Fruit fly (Drosophila melanogaster): ENCODE data around the gene eys.

The eys gene

DNA sequence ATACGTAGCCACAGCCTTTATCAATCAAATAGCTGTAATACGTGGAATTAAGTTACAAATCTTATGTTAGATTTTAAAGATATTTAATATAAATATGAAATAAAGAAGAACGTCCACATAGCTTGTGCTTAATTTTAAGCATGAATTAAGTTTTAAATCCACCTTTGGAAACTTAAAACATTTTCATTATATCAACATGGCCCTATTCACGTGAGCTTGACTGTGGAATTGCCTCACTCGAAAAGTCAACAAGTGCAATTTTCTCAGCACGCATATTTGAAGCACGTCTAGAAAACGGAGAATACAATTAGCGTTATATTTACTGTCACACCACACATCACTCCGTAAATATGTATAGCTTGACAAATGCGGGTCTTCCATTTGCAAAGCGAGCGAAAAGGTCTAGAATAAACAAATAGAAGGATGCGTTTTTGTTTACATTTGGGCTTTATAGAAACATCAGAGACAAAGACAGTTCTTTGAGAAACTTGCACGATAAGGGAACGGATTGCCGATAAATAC is 52.2 kb downstream of the eys start:
- TF ChIP-seq noc (tag; optimal IDR thresholded peaks at IDR 0.05) = peak; percentile 93

dm6 chr2L:2364200-2364754 is 52.8 kb downstream of the eys start:
- TF ChIP-seq noc (tag; optimal IDR thresholded peaks at IDR 0.05) = no peak

DNA sequence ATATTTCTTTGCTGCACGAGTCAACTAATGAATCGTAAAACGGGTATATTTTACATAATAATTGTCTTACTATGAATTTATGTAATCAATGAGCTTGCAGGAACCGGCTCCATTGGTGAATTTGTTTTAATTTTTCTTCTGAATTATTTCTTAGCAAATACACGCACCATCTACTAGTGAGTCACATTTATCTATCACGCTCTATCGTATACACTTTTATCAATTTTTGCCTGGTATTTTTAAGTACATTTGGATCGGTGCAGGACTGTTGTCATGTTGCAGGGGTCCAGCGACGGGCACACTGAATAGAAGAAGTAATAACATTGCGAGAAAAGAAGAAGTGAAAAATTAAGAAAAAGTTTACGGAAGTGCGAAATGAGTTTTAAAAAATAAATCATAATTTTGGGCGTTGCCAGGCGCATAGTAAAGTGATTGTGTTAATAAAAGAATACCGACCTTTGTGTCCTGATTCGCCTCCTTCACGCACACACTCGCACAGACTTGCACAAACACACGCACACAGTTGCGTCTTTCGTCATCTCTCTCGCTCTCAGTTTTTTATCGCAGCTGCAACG is 53.7 kb downstream of the eys start, which contains the start of the genes Rab5 and Axud1:
Gene Rab5 (minus strand): TSS at position 197 of the 575 bp plus-strand sequence.
Gene Axud1 (plus strand): TSS at position 269 of the 575 bp plus-strand sequence.
- TF ChIP-seq noc (tag; optimal IDR thresholded peaks at IDR 0.05) = no peak

DNA sequence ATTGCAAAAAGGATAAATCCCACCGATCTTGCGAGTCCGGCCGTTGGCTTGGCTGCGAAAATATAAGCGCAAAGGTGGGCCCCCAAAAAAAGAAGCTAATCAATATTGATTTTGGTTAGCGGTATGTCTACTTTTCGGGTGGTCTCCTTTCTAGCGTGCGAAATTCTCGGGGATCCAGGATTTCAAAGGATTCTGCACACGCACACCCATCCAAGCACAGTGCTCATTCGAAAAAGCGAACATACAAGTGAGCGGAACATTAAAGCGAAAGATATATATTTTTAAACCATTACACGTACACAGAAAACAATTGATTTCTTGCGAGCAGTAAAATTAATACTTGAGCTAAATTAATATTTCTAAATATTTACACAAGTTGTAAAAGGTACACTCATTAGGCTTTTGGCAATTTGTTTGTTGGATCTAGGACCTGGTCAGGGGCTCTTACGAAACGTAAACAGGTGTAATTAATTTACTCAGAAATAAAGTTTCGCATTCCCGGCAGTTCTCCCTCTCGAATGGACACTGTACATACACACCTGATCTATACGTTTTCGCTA is 54.3 kb downstream of the eys start:
- TF ChIP-seq noc (tag; optimal IDR thresholded peaks at IDR 0.05) = no peak

DNA sequence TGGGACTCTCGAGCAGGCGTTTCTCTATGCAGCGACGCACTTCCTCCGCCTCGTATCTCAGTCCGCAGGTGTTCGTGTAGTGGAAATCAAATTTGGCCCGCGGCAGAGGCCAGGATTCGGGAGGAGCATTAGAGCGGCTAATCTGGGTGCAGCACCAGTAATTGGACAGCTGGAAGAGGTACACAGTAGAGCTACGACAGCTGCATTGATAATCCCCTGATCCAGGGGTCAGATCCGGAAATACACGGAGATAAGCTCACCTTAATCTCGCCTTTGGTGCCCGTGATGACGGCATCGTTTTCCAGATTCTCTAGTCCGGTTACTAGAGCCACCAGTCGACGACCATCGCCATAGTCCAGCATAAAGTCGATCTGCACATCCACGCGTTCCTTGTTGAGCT is 58.9 kb downstream of the eys start:
- TF ChIP-seq noc (tag; optimal IDR thresholded peaks at IDR 0.05) = no peak

DNA sequence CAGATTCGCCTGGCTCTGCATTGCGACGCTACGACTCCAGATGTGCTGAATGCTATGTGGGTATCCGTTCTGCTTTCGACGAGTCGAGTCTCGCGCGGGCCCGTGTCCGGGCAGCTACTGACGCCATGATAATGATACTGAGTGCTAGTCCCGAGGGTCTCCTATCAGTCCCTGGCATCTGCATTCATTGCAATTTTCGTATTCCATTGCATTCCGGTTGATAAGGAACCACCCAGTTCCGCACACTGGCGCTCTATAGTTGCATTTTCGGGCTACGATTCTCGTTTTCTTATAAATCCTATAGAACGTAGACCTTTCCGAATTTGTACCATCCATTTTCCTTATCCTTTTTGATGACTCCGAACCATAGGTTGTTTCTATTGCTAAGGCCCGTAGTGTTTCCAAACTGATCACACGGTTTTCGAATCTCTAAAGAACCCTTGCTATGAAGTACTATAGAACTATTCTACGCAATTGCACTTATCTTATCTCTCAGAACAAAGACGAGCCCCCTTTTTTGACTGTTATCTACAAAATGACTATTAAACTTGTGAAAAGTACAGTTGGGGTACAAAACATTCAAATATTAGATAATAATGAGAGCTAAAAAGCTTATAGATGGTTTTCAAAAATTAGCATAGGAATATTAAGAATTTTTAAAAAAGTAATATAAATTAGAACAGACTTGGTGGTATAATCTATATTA is 60.1 kb downstream of the eys start, which contains the start of gene CG3597:
Gene CG3597 (minus strand): TSS at position 119 of the 706 bp plus-strand sequence.
- TF ChIP-seq noc (tag; optimal IDR thresholded peaks at IDR 0.05) = peak; percentile 46

DNA sequence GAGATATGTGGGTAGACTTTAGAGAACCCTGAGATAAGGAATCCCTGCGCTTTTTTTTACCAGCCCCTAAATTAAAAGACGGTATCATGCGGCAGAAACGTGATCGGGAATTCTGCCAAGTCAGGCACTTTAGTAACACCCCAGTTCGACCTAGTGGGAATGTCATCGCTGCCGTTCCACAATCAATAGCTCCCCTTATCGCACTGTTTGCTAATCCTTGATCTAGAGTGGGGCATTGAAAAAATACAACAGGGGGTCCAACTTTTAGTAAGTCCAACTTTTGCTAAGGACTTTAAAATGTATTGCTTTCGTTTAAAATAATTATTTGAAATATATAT is 60.6 kb downstream of the eys start:
- TF ChIP-seq noc (tag; optimal IDR thresholded peaks at IDR 0.05) = no peak

dm6 chr2L:2373818-2374746 is 62.6 kb downstream of the eys start, which contains the start of the genes CG3609 and CG15390:
CG3609 (minus strand) TSS chr2L:2374627.
CG15390 (plus strand) TSS chr2L:2374713.
- peak; percentile 76 for TF ChIP-seq noc (tag; optimal IDR thresholded peaks at IDR 0.05)

DNA sequence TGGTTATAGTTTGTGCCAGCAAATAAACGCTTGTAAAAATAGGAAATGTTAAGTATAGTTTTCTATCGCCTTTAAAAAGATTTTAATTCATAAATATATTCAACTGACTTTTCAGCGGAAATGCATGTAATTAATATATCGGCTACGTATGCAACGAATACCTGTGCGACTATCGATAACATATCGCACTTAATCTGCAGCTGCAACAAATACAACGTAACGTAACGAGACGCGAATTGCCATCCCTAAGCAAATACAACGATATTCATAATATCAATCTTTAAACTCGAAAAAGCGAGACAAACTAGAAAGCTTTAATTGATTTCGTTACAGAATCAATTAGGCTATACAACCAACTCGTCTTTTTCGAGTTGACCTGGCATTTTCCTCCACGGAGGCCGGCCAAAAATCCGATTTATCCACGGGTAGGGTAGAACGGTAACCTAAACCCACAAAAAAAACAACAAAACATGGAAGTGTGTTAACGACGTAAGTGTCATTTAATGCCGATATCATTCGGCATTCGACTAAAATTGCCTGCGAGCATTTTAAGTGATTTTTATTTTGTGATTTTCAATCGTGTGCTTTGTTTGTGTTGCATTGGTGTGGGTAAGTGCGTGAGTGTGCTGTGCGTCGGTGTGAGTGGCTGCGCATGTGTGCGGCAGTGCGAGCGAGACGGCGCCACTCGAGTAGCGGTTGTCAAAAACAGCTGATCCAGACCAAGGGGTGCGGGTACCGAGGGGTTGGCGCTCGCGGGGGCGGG is 64.4 kb downstream of the eys start, which contains the start of gene Atxn7:
Gene Atxn7 (plus strand): TSS at position 187 of the 763 bp plus-strand sequence.
- peak; percentile 2 for TF ChIP-seq noc (tag; optimal IDR thresholded peaks at IDR 0.05)

DNA sequence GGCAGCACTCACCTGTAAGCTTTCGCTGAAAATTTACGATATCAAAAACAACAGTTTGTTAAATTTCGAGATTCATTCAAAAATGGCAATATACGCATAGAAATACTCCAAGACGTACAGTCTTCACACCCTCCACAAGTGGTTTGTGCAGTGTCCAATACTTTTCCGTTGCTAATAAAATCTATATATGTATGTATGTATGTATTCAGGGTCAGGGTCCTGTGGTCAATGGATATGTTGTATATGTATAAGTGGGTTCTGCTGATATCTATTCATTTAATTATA is 64.9 kb downstream of the eys start:
- no peak for TF ChIP-seq noc (tag; optimal IDR thresholded peaks at IDR 0.05)

DNA sequence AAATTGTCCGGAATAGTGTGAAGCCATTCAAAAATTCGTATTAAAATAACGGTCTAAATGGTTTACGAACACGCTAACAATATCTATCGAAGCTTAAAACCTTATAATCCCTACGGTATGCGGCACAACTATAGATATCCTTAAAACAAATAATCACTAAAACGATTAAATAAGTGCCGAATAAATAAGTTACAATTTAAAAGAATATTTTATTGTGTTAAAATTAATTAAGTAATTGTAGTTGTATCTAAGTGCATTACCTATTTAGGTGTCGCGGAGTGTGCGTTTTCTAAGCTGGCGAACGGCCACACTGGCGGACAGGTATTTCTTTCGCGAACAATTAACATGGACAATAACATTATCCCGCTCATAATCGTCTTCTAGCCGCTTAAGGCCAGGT is 69.3 kb downstream of the eys start, which contains the start of gene Eogt:
Gene Eogt (plus strand): TSS at position 293 of the 400 bp plus-strand sequence.
- TF ChIP-seq noc (tag; optimal IDR thresholded peaks at IDR 0.05) = peak; percentile 69

- TF ChIP-seq noc (tag; optimal IDR thresholded peaks at IDR 0.05) = no peak
Measured at dm6 chr2L:2382971-2383370, 71.5 kb downstream of the eys start, which contains the start of gene PIG-Wa. PIG-Wa (plus strand) TSS chr2L:2383202.

DNA sequence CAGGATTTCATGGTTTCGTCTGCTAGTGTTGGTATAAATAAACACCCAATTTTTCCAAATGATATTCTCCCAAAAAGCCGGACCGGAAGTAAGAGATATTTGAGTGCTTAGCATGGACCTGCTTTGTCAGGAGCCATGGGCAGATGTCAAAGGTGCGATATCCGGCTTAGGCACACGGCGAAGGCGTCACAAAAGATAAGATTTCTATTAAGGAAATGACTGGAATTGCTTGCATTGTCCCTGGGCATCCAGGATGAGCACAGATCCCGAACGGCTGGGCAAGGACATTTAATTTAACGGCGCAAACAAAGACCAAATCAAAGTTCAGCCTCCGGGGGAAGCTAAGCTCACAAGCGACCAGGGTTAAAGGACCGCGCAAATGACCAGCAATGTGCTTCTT is 74.2 kb downstream of the eys start, which contains the start of gene CG3557:
Gene CG3557 (minus strand): TSS at position 101 of the 400 bp plus-strand sequence.
- TF ChIP-seq noc (tag; optimal IDR thresholded peaks at IDR 0.05) = no peak

DNA sequence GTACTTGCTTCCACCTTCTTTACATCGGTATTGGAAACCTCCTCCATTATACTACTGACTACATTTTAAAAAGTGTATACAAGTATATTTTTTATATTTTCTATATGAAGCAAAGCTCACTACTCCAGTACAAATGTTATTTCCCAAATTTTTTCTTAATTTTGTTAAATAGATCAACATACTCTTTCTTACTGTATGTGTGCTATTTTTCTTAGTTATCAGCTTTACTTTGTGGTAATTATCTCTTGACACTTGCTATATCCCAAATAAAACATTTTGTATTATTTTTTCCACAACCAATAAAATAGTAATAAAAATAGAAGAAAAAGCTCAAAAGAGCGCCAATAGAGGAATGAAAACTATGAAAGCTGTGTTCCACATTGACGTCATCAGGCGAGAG is 79.1 kb downstream of the eys start, which contains the start of gene CG43750:
Gene CG43750 (minus strand): TSS at position 101 of the 400 bp plus-strand sequence.
- TF ChIP-seq noc (tag; optimal IDR thresholded peaks at IDR 0.05) = no peak

Measured in whole organism, larva.